Fruit fly (Drosophila melanogaster): ENCODE measurements around the gene CG3529.

- TF ChIP-seq lz (GFP tag; optimal IDR thresholded peaks at IDR 0.05): peak; percentile 65
- TF ChIP-seq Blimp-1 (GFP tag; optimal IDR thresholded peaks at IDR 0.05): peak; percentile 15
- peak; percentile 40 for TF ChIP-seq pdm3 (GFP tag; optimal IDR thresholded peaks at IDR 0.05)
- TF ChIP-seq CG3919 (GFP tag; optimal IDR thresholded peaks at IDR 0.05): peak; percentile 63
Measured at dm6 chr3L:9429665-9430607, 16.7 kb upstream of the CG3529 start, which contains the start of the genes RpS17 and MTF-1.
